Fruit fly (Drosophila melanogaster) whole organism, prepupa: ENCODE results near the gene Pop2.

Experiments used
- Blimp-1 ChIP-seq: fragments of 200-800 bp; sonication (Bioruptor generic); optimal IDR thresholded peaks from 3 replicates; lab custom pipeline; 2017; ENCODE audit warnings: missing biosample characterization, missing genetic modification characterization, mild to moderate bottlenecking, moderate library complexity, missing genetic modification reagents
- CG10631 ChIP-seq: fragments of 200-800 bp; sonication (Bioruptor generic); optimal IDR thresholded peaks from 2 replicates; lab custom pipeline; 2016; ENCODE audit warnings: missing biosample characterization, missing genetic modification characterization
- CG11762 ChIP-seq: fragments of 200-800 bp; sonication (Bioruptor generic); optimal IDR thresholded peaks from 3 replicates; lab custom pipeline; 2016; ENCODE audit warnings: missing biosample characterization, missing genetic modification characterization; ENCODE audit not compliant: insufficient read depth
- CG11902 ChIP-seq: fragments of 200-800 bp; sonication (Bioruptor generic); optimal IDR thresholded peaks from 3 replicates; lab custom pipeline; 2016; ENCODE audit warnings: missing biosample characterization, missing genetic modification characterization
- CG15336 ChIP-seq: fragments of 200-800 bp; sonication (Bioruptor generic); IDR thresholded peaks from 2 replicates; pipeline ENCODE4 v1.3.6; 2022; ENCODE audit warnings: missing biosample characterization, missing genetic modification characterization
- CG1621 ChIP-seq: fragments of 200-800 bp; sonication (Bioruptor generic); optimal IDR thresholded peaks from 3 replicates; lab custom pipeline; 2018; ENCODE audit warnings: missing biosample characterization, mild to moderate bottlenecking, missing genetic modification characterization
- CG16779 ChIP-seq: fragments of 200-800 bp; sonication (Bioruptor generic); optimal IDR thresholded peaks from 3 replicates; lab custom pipeline; 2017; ENCODE audit warnings: missing biosample characterization, mild to moderate bottlenecking, missing genetic modification characterization
- CG3032 ChIP-seq: fragments of 200-800 bp; optimal IDR thresholded peaks from 2 replicates; lab custom pipeline; 2019; ENCODE audit warnings: missing biosample characterization, mild to moderate bottlenecking, missing genetic modification characterization, moderate library complexity
- CG34406 ChIP-seq: fragments of 200-800 bp; sonication (Bioruptor generic); optimal IDR thresholded peaks from 3 replicates; lab custom pipeline; 2016; ENCODE audit warnings: missing biosample characterization, missing genetic modification characterization
- CG3919 ChIP-seq: fragments of 200-800 bp; sonication (Bioruptor generic); optimal IDR thresholded peaks from 3 replicates; lab custom pipeline; 2016; ENCODE audit warnings: missing biosample characterization, missing genetic modification characterization
- CG6792 ChIP-seq: fragments of 200-800 bp; sonication (Bioruptor generic); optimal IDR thresholded peaks from 3 replicates; lab custom pipeline; 2016; ENCODE audit warnings: missing biosample characterization, missing genetic modification characterization
- CG6854 ChIP-seq: fragments of 200-800 bp; sonication (Bioruptor generic); optimal IDR thresholded peaks from 2 replicates; lab custom pipeline; 2017; ENCODE audit warnings: missing biosample characterization, mild to moderate bottlenecking, missing genetic modification characterization
- CG8319 ChIP-seq: fragments of 200-800 bp; sonication (Bioruptor generic); optimal IDR thresholded peaks from 3 replicates; lab custom pipeline; 2016; ENCODE audit warnings: missing biosample characterization, missing genetic modification characterization
- CG9139 ChIP-seq: fragments of 200-800 bp; sonication (Bioruptor generic); optimal IDR thresholded peaks from 3 replicates; lab custom pipeline; 2017; ENCODE audit warnings: missing biosample characterization, mild to moderate bottlenecking, missing genetic modification characterization
- Eip75B ChIP-seq: fragments of 200-800 bp; sonication (Bioruptor generic); optimal IDR thresholded peaks from 3 replicates; lab custom pipeline; 2016; ENCODE audit warnings: missing biosample characterization, missing genetic modification characterization
- Eip78C ChIP-seq: fragments of 200-800 bp; sonication (Bioruptor generic); peaks from one replicate; lab custom pipeline; 2016; ENCODE audit warnings: missing biosample characterization, missing genetic modification characterization
- Ets96B ChIP-seq: fragments of 200-800 bp; optimal IDR thresholded peaks from 2 replicates; lab custom pipeline; 2019; ENCODE audit warnings: missing biosample characterization, mild to moderate bottlenecking, missing genetic modification characterization, moderate library complexity
- Gug ChIP-seq: fragments of 200-800 bp; sonication (Bioruptor generic); IDR thresholded peaks from 2 replicates; pipeline ENCODE4 v1.3.6; 2022; ENCODE audit warnings: missing biosample characterization, missing genetic modification characterization
- Hr38 ChIP-seq: sonication (Bioruptor generic); optimal IDR thresholded peaks from 2 replicates; lab custom pipeline; 2016; ENCODE audit warnings: missing biosample characterization, missing genetic modification characterization
- Hr39 ChIP-seq: fragments of 200-800 bp; sonication (Bioruptor generic); optimal IDR thresholded peaks from 2 replicates; lab custom pipeline; 2016; ENCODE audit warnings: missing biosample characterization, missing genetic modification characterization
- Hr4 ChIP-seq: fragments of 200-800 bp; sonication (Bioruptor generic); optimal IDR thresholded peaks from 3 replicates; lab custom pipeline; 2016; ENCODE audit warnings: missing biosample characterization, missing genetic modification characterization
- Lpt ChIP-seq: fragments of 200-800 bp; sonication (Bioruptor generic); optimal IDR thresholded peaks from 3 replicates; lab custom pipeline; 2016; ENCODE audit warnings: missing biosample characterization, missing genetic modification characterization
- Met ChIP-seq: fragments of 200-800 bp; sonication (Bioruptor generic); optimal IDR thresholded peaks from 3 replicates; lab custom pipeline; 2016; ENCODE audit warnings: missing biosample characterization, missing genetic modification characterization
- Smox ChIP-seq: fragments of 200-800 bp; sonication (Bioruptor generic); optimal IDR thresholded peaks from 3 replicates; lab custom pipeline; 2016; ENCODE audit warnings: missing biosample characterization, missing genetic modification characterization
- Sox102F ChIP-seq: fragments of 200-800 bp; sonication (Bioruptor generic); optimal IDR thresholded peaks from 2 replicates; lab custom pipeline; 2016; ENCODE audit warnings: missing biosample characterization, mild to moderate bottlenecking, missing genetic modification characterization
- Sox14 ChIP-seq: fragments of 200-800 bp; sonication (Bioruptor generic); optimal IDR thresholded peaks from 3 replicates; lab custom pipeline; 2016; ENCODE audit warnings: missing biosample characterization, missing genetic modification characterization
- achi ChIP-seq: fragments of 200-800 bp; sonication (Bioruptor generic); optimal IDR thresholded peaks from 3 replicates; lab custom pipeline; 2016; ENCODE audit warnings: missing biosample characterization, missing genetic modification characterization
- acj6 ChIP-seq: fragments of 200-800 bp; sonication (Bioruptor generic); optimal IDR thresholded peaks from 3 replicates; lab custom pipeline; 2016; ENCODE audit warnings: missing biosample characterization, missing genetic modification characterization
- cyc ChIP-seq: fragments of 200-800 bp; sonication (Bioruptor generic); optimal IDR thresholded peaks from 3 replicates; lab custom pipeline; 2016; ENCODE audit warnings: missing biosample characterization, missing genetic modification characterization
- dac ChIP-seq: fragments of 200-800 bp; sonication (Bioruptor generic); optimal IDR thresholded peaks from 2 replicates; lab custom pipeline; 2017; ENCODE audit warnings: missing biosample characterization, mild to moderate bottlenecking, missing genetic modification characterization
- dsx ChIP-seq: fragments of 200-800 bp; optimal IDR thresholded peaks from 3 replicates; lab custom pipeline; 2019; ENCODE audit warnings: missing biosample characterization, mild to moderate bottlenecking, missing genetic modification characterization, moderate library complexity; ENCODE audit not compliant: poor library complexity, severe bottlenecking
- esn ChIP-seq: fragments of 200-800 bp; sonication (Bioruptor generic); optimal IDR thresholded peaks from 2 replicates; lab custom pipeline; 2016; ENCODE audit warnings: missing biosample characterization, mild to moderate bottlenecking, missing genetic modification characterization, moderate library complexity
- fd59A ChIP-seq: fragments of 200-800 bp; sonication (Bioruptor generic); optimal IDR thresholded peaks from 2 replicates; lab custom pipeline; 2017; ENCODE audit warnings: missing biosample characterization, mild to moderate bottlenecking, missing genetic modification characterization, missing genetic modification reagents
- fkh ChIP-seq: fragments of 200-800 bp; sonication (Bioruptor generic); optimal IDR thresholded peaks from 3 replicates; lab custom pipeline; 2017; ENCODE audit warnings: missing biosample characterization, mild to moderate bottlenecking, missing genetic modification characterization, moderate library complexity
- lz ChIP-seq: fragments of 200-800 bp; sonication (Bioruptor generic); optimal IDR thresholded peaks from 3 replicates; lab custom pipeline; 2016; ENCODE audit warnings: missing biosample characterization, missing genetic modification characterization
- spab ChIP-seq: fragments of 200-800 bp; sonication (Bioruptor generic); optimal IDR thresholded peaks from 2 replicates; lab custom pipeline; 2017; ENCODE audit warnings: missing biosample characterization, mild to moderate bottlenecking, missing genetic modification characterization, missing genetic modification reagents
- ss ChIP-seq, 2 experiments: fragments of 200-800 bp; sonication (Bioruptor generic); optimal IDR thresholded peaks; 2 replicates in 1 of 2; 3 replicates in 1 of 2; lab custom pipeline; 2017 to 2018; ENCODE audit warnings: mild to moderate bottlenecking in 2 of 2, missing biosample characterization in 2 of 2, missing genetic modification characterization in 2 of 2, moderate library complexity in 1 of 2
- svp ChIP-seq: fragments of 200-800 bp; sonication (Bioruptor generic); peaks from one replicate; lab custom pipeline; 2016; ENCODE audit warnings: missing biosample characterization, missing genetic modification characterization
- vri ChIP-seq: fragments of 200-800 bp; sonication (Bioruptor generic); optimal IDR thresholded peaks from 3 replicates; lab custom pipeline; 2016; ENCODE audit warnings: missing biosample characterization, mild to moderate bottlenecking, missing genetic modification characterization

Pop2 gene

DNA sequence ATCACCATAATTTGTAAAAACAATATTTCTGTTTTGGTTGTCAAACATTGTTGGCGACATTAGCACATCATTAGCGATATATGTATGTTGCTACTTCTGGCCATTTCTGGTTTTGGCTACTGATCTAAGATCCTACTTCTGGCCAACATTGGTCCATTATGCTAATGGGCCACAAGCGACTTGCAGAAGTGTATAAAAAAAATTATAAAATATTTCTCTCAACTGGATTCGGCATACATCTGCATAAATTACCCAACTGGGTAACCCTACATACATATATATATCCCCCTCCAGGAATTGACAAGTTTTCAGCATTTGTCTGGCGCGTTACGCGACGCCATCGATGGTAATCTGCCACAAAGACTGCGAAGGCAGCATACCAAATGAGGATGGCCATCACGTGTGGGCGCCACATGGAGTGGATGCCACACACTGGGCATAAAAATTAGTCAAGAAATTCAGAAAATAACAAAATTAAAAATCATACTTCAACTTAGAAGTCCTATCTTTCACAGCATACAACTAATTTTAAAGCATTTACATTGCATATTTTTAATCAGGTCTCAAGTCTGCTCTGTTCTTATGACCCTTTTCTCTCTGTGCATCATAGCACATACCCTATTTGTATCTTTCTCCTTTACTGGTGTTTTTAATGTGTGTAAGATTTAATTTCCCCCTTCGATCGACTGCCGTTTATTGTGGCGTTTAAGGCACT lies 34.9 kb upstream of the Pop2 start (continued):
- TF ChIP-seq CG1621 (tag; lab: Kevin White, UChicago) (no peak), Hr39 (GFP tag; lab: Kevin White, UChicago) (no peak), lz (no peak), CG10631 (no peak), fkh (GFP tag; lab: Kevin White, UChicago) (no peak), cyc (GFP tag; lab: Kevin White, UChicago) (peak; percentile 37), spab (GFP tag; lab: Kevin White, UChicago) (peak; percentile 44), CG6792 (GFP tag; lab: Kevin White, UChicago) (no peak), esn (no peak), CG15336 (peak; percentile 51; the same call in 1 of the 2 replicates), Blimp-1 (GFP tag; lab: Kevin White, UChicago) (no peak), CG6854 (GFP tag; lab: Kevin White, UChicago) (no peak), vri (GFP tag; lab: Kevin White, UChicago) (no peak), fd59A (GFP tag; lab: Kevin White, UChicago) (peak; percentile 9), Hr4 (GFP tag; lab: Kevin White, UChicago) (peak; percentile 27), CG8319 (no peak), dsx (GFP tag; lab: Kevin White, UChicago) (peak; percentile 43), CG34406 (GFP tag; lab: Kevin White, UChicago) (no peak), achi (GFP tag; lab: Kevin White, UChicago) (peak; percentile 21), Gug (GFP tag; lab: Robert Waterston, UW) (peak; percentile 34; the same call in 1 of the 2 replicates), Sox14 (GFP tag; lab: Kevin White, UChicago) (peak; percentile 27), Eip75B (GFP tag; lab: Kevin White, UChicago) (no peak), dac (GFP tag; lab: Kevin White, UChicago) (no peak), CG3919 (GFP tag; lab: Kevin White, UChicago) (peak; percentile 55), Sox102F (no peak), acj6 (GFP tag; lab: Kevin White, UChicago) (no peak), Met (GFP tag; lab: Kevin White, UChicago) (no peak), CG11902 (GFP tag; lab: Kevin White, UChicago) (no peak), svp (GFP tag; lab: Kevin White, UChicago) (no peak)

- TF ChIP-seq Eip78C = no peak
- TF ChIP-seq cyc (GFP tag; lab: Kevin White, UChicago) = no peak
- TF ChIP-seq CG15336 = no peak
- TF ChIP-seq Lpt (GFP tag; lab: Kevin White, UChicago) = no peak
- no peak for TF ChIP-seq Hr38 (GFP tag; lab: Kevin White, UChicago)
- no peak for TF ChIP-seq Met (GFP tag; lab: Kevin White, UChicago)
- no peak for TF ChIP-seq Ets96B (tag; lab: Kevin White, UChicago)
- TF ChIP-seq CG1621 (tag; lab: Kevin White, UChicago) = no peak
- TF ChIP-seq Smox (GFP tag; lab: Kevin White, UChicago) = no peak
- no peak for TF ChIP-seq Hr4 (GFP tag; lab: Kevin White, UChicago)
- TF ChIP-seq CG3919 (GFP tag; lab: Kevin White, UChicago) = no peak
- no peak for TF ChIP-seq ss (GFP tag; optimal IDR thresholded peaks at IDR 0.05; lab: Kevin White, UChicago)
- TF ChIP-seq CG34406 (GFP tag; lab: Kevin White, UChicago) = no peak
- no peak for TF ChIP-seq CG9139 (GFP tag; lab: Kevin White, UChicago)
- no peak for TF ChIP-seq CG3032
- TF ChIP-seq Sox14 (GFP tag; lab: Kevin White, UChicago) = no peak
- no peak for TF ChIP-seq CG11762 (GFP tag; lab: Kevin White, UChicago)
- TF ChIP-seq CG16779 (tag; lab: Kevin White, UChicago) = no peak
- no peak for TF ChIP-seq vri (GFP tag; lab: Kevin White, UChicago)
These were observed 33.9 kb upstream of the Pop2 start for dm6 chr3L:12036658-12037057.
